Worm (Caenorhabditis elegans): ENCODE results near the gene T13G4.1.
"Not testable (repeated sequence)": the region's sequence is repeated elsewhere in the genome, so short reads cannot be mapped to it uniquely, and the experiment has no call there.

DNA sequence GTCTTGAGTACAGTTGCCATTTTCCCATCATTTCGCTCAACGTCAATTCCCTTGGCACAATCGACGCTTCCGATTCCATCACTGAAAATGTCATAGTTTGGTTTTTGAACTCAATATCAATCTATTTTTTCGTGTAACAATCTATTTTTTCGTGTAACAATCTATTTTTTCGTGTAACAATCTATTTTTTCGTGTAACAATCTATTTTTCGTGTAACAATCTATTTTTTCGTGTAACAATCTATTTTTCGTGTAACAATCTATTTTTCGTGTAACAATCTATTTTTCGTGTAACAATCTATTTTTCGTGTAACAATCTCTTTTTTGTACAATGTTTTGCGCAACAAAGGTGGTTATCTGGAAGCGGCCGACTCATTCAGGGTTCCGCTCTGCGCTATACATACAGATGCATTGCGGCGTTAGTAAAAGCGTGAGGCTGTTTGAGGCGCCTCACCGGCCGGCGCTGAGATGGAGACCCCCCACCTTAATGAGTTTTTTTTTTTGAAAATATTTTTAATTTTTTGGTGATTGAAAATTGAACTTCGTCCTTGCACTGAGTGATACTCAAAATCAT, 2.3 kb downstream of the T13G4.1 start:
- TF ChIP-seq zag-1 (tag; optimal IDR thresholded peaks at IDR 0.05); blmp-1 (tag; optimal IDR thresholded peaks at IDR 0.05); unc-30 (tag; optimal IDR thresholded peaks at IDR 0.05); lin-39 (tag; optimal IDR thresholded peaks at IDR 0.05); unc-62 (GFP tag; optimal IDR thresholded peaks at IDR 0.05); nhr-77 (tag; optimal IDR thresholded peaks at IDR 0.05); nhr-85 (tag); mdl-1 (tag; optimal IDR thresholded peaks at IDR 0.05); ztf-4 (tag; optimal IDR thresholded peaks at IDR 0.05); ceh-8 (GFP tag; optimal IDR thresholded peaks at IDR 0.05); ama-1 (optimal IDR thresholded peaks at IDR 0.05): not testable (repeated sequence)
- TF ChIP-seq snpc-4 (tag; optimal IDR thresholded peaks at IDR 0.05), result peak; percentile 68

All from whole organism, L1 larva.